Fruit fly (Drosophila melanogaster) whole organism, embryonic: ENCODE data around the gene Idua.
A peak's percentile ranks its signal among the peaks of the same experiment; 100 is the strongest.

Experiments
- Ada2b ChIP-seq: fragments of 200-800 bp; sonication (Bioruptor generic); IDR thresholded peaks from 2 replicates; pipeline ENCODE4 v1.3.6; 2022; ENCODE audit warnings: missing biosample characterization, missing genetic modification characterization
- CG10321 ChIP-seq: fragments of 200-800 bp; sonication (Bioruptor generic); IDR thresholded peaks from 2 replicates; pipeline ENCODE4 v1.3.6; 2022; ENCODE audit warnings: missing biosample characterization, missing genetic modification characterization
- CG11093 ChIP-seq: fragments of 200-800 bp; sonication (Bioruptor generic); IDR thresholded peaks from 3 replicates; pipeline ENCODE4 v1.3.6; 2022; ENCODE audit warnings: missing biosample characterization, missing genetic modification characterization
- CG14860 ChIP-seq: fragments of 200-800 bp; sonication (Bioruptor generic); IDR thresholded peaks from 3 replicates; pipeline ENCODE4 v1.3.6; 2022; ENCODE audit warnings: missing biosample characterization, missing genetic modification characterization; ENCODE audit not compliant: partially characterized antibody
- CG15601 ChIP-seq: fragments of 200-800 bp; sonication (Bioruptor generic); optimal IDR thresholded peaks from 3 replicates; lab custom pipeline; 2019; ENCODE audit warnings: missing biosample characterization, mild to moderate bottlenecking, missing genetic modification characterization, moderate library complexity
- CG2678 ChIP-seq: fragments of 200-800 bp; sonication (Bioruptor generic); optimal IDR thresholded peaks from 3 replicates; lab custom pipeline; 2019; ENCODE audit warnings: missing biosample characterization, mild to moderate bottlenecking, missing genetic modification characterization, moderate library complexity
- CG32772 ChIP-seq: fragments of 200-800 bp; sonication (Bioruptor generic); IDR thresholded peaks from 2 replicates; pipeline ENCODE4 v1.3.6; 2022; ENCODE audit warnings: missing biosample characterization, missing genetic modification characterization
- CG34224 ChIP-seq: fragments of 200-800 bp; sonication (Bioruptor generic); IDR thresholded peaks from 3 replicates; pipeline ENCODE4 v1.3.6; 2022; ENCODE audit warnings: missing biosample characterization, missing genetic modification characterization; ENCODE audit not compliant: partially characterized antibody
- CG34422 ChIP-seq: fragments of 200-800 bp; sonication (Bioruptor generic); IDR thresholded peaks from 3 replicates; pipeline ENCODE4 v1.3.6; 2022; ENCODE audit warnings: missing biosample characterization, missing genetic modification characterization
- CG4328 ChIP-seq: fragments of 200-800 bp; sonication (Bioruptor generic); optimal IDR thresholded peaks from 3 replicates; lab custom pipeline; 2017; ENCODE audit warnings: missing biosample characterization, missing genetic modification reagents, missing genetic modification characterization
- CG4404 ChIP-seq: fragments of 200-800 bp; sonication (Bioruptor generic); IDR thresholded peaks from 2 replicates; pipeline ENCODE4 v1.3.6; 2022; ENCODE audit warnings: missing biosample characterization, missing genetic modification characterization
- CG4820 ChIP-seq: fragments of 200-800 bp; sonication (Bioruptor generic); optimal IDR thresholded peaks from 3 replicates; lab custom pipeline; 2016; ENCODE audit warnings: missing biosample characterization, missing genetic modification characterization
- CG5953 ChIP-seq: fragments of 200-800 bp; sonication (Bioruptor generic); IDR thresholded peaks from 2 replicates; pipeline ENCODE4 v1.3.6; 2022; ENCODE audit warnings: missing biosample characterization, missing genetic modification characterization
- CG6272 ChIP-seq: fragments of 200-800 bp; sonication (Bioruptor generic); IDR thresholded peaks from 2 replicates; pipeline ENCODE4 v1.3.6; 2022; ENCODE audit warnings: missing biosample characterization, missing genetic modification characterization
- CG7963 ChIP-seq: fragments of 200-800 bp; sonication (Bioruptor generic); IDR thresholded peaks from 3 replicates; pipeline ENCODE4 v1.3.6; 2022; ENCODE audit warnings: missing biosample characterization, missing genetic modification characterization; ENCODE audit not compliant: partially characterized antibody
- CG8281 ChIP-seq: fragments of 200-800 bp; sonication (Bioruptor generic); optimal IDR thresholded peaks from 2 replicates; lab custom pipeline; 2018; ENCODE audit warnings: missing biosample characterization, mild to moderate bottlenecking, missing genetic modification characterization, moderate library complexity
- CHES-1-like ChIP-seq: fragments of 200-800 bp; sonication (Bioruptor generic); optimal IDR thresholded peaks from 2 replicates; lab custom pipeline; 2016; ENCODE audit warnings: missing biosample characterization, missing genetic modification characterization
- CoRest ChIP-seq: fragments of 200-800 bp; sonication (Bioruptor generic); optimal IDR thresholded peaks from 3 replicates; lab custom pipeline; 2018; ENCODE audit warnings: missing biosample characterization, mild to moderate bottlenecking, missing genetic modification characterization, moderate library complexity
- Dad ChIP-seq: fragments of 200-800 bp; sonication (Bioruptor generic); optimal IDR thresholded peaks from 3 replicates; lab custom pipeline; 2016; ENCODE audit warnings: missing biosample characterization, missing genetic modification characterization
- Dfd ChIP-seq, 2 experiments: fragments of >200 bp; optimal IDR thresholded peaks; 2 replicates each; lab custom pipeline; 2017; ENCODE audit warnings: missing biosample characterization in 2 of 2, missing genetic modification characterization in 2 of 2
- Dp ChIP-seq: fragments of 200-800 bp; sonication (Bioruptor generic); optimal IDR thresholded peaks from 2 replicates; lab custom pipeline; 2018; ENCODE audit warnings: missing biosample characterization, mild to moderate bottlenecking, missing genetic modification characterization, moderate library complexity
- E2f2 ChIP-seq: fragments of 200-800 bp; sonication (Bioruptor generic); IDR thresholded peaks from 2 replicates; pipeline ENCODE4 v1.3.6; 2022; ENCODE audit warnings: missing biosample characterization, missing genetic modification characterization
- Ets97D ChIP-seq: fragments of 200-800 bp; sonication (Bioruptor generic); optimal IDR thresholded peaks from 3 replicates; lab custom pipeline; 2016; ENCODE audit warnings: missing biosample characterization, missing genetic modification characterization
- H2.0 ChIP-seq: fragments of 200-800 bp; sonication (Bioruptor generic); IDR thresholded peaks from 2 replicates; pipeline ENCODE4 v1.3.6; 2022; ENCODE audit warnings: missing biosample characterization, missing genetic modification characterization
- HHEX ChIP-seq: fragments of 200-800 bp; sonication (Bioruptor generic); optimal IDR thresholded peaks from 3 replicates; lab custom pipeline; 2017; ENCODE audit warnings: missing biosample characterization, mild to moderate bottlenecking, missing genetic modification characterization, missing genetic modification reagents
- HLHmδ ChIP-seq: fragments of 200-800 bp; sonication (Bioruptor generic); optimal IDR thresholded peaks from 2 replicates; lab custom pipeline; 2018; ENCODE audit warnings: missing biosample characterization, mild to moderate bottlenecking, missing genetic modification characterization, moderate library complexity
- Hmx ChIP-seq: fragments of 200-800 bp; sonication (Bioruptor generic); optimal IDR thresholded peaks from 2 replicates; lab custom pipeline; 2016; ENCODE audit warnings: missing biosample characterization, missing genetic modification characterization
- Hr3 ChIP-seq: fragments of 200-800 bp; sonication (Bioruptor generic); optimal IDR thresholded peaks from 3 replicates; lab custom pipeline; 2016; ENCODE audit warnings: missing biosample characterization, missing genetic modification characterization
- Kr ChIP-seq: fragments of 200-800 bp; sonication (Bioruptor generic); optimal IDR thresholded peaks from 2 replicates; lab custom pipeline; 2017; ENCODE audit warnings: missing biosample characterization, mild to moderate bottlenecking, missing genetic modification characterization
- Mad ChIP-seq: fragments of 200-800 bp; sonication (Bioruptor generic); optimal IDR thresholded peaks from 2 replicates; lab custom pipeline; 2016; ENCODE audit warnings: missing biosample characterization, missing genetic modification characterization
- NC2β ChIP-seq: fragments of 200-800 bp; sonication (Bioruptor generic); optimal IDR thresholded peaks from 2 replicates; lab custom pipeline; 2016; ENCODE audit warnings: missing biosample characterization, missing genetic modification characterization
- Poxn ChIP-seq: fragments of 200-800 bp; sonication (Bioruptor generic); IDR thresholded peaks from 2 replicates; pipeline ENCODE4 v1.3.6; 2022; ENCODE audit warnings: missing biosample characterization, missing genetic modification characterization
- Ptx1 ChIP-seq: fragments of 200-800 bp; sonication (Bioruptor generic); IDR thresholded peaks from 2 replicates; pipeline ENCODE4 v1.3.6; 2022; ENCODE audit warnings: missing biosample characterization, missing genetic modification characterization
- Sox102F ChIP-seq: fragments of 200-800 bp; sonication (Bioruptor generic); optimal IDR thresholded peaks from 2 replicates; lab custom pipeline; 2018; ENCODE audit warnings: missing biosample characterization, mild to moderate bottlenecking, missing genetic modification characterization, moderate library complexity
- ase ChIP-seq: fragments of 200-800 bp; sonication (Bioruptor generic); IDR thresholded peaks from 3 replicates; pipeline ENCODE4 v1.3.6; 2022; ENCODE audit warnings: missing biosample characterization, missing genetic modification characterization
- ato ChIP-seq: fragments of 200-800 bp; sonication (Bioruptor generic); IDR thresholded peaks from 2 replicates; pipeline ENCODE4 v1.3.6; 2022; ENCODE audit warnings: missing biosample characterization, missing genetic modification characterization; ENCODE audit not compliant: partially characterized antibody
- cad ChIP-seq: fragments of >200 bp; optimal IDR thresholded peaks from 2 replicates; lab custom pipeline; 2017; ENCODE audit warnings: missing biosample characterization, missing genetic modification characterization
- crol ChIP-seq: fragments of 200-800 bp; sonication (Bioruptor generic); IDR thresholded peaks from 2 replicates; pipeline ENCODE4 v1.3.6; 2022; ENCODE audit warnings: missing biosample characterization, missing genetic modification characterization
- esg ChIP-seq: fragments of 200-800 bp; sonication (Bioruptor generic); conservative IDR thresholded peaks from 2 replicates; pipeline ENCODE4 v1.3.6; 2022; ENCODE audit warnings: missing biosample characterization, missing genetic modification characterization
- gem ChIP-seq: fragments of 200-800 bp; sonication (Bioruptor generic); optimal IDR thresholded peaks from 2 replicates; lab custom pipeline; 2019; ENCODE audit warnings: missing biosample characterization, mild to moderate bottlenecking, missing genetic modification characterization, moderate library complexity
- ham ChIP-seq: fragments of 200-800 bp; sonication (Bioruptor generic); IDR thresholded peaks from 2 replicates; pipeline ENCODE4 v1.3.6; 2022; ENCODE audit warnings: missing biosample characterization, missing genetic modification characterization
- inv ChIP-seq: fragments of 200-800 bp; sonication (Bioruptor generic); IDR thresholded peaks from 2 replicates; pipeline ENCODE4 v1.3.6; 2022; ENCODE audit warnings: missing biosample characterization, missing genetic modification characterization; ENCODE audit not compliant: partially characterized antibody
- ken ChIP-seq: fragments of 200-800 bp; sonication (Bioruptor generic); IDR thresholded peaks from 3 replicates; pipeline ENCODE4 v1.3.6; 2022; ENCODE audit warnings: missing biosample characterization, missing genetic modification characterization
- nerfin-2 ChIP-seq: fragments of 200-800 bp; sonication (Bioruptor generic); IDR thresholded peaks from 2 replicates; pipeline ENCODE4 v1.3.6; 2022; ENCODE audit warnings: missing biosample characterization, missing genetic modification characterization; ENCODE audit not compliant: partially characterized antibody
- oc ChIP-seq: fragments of 200-800 bp; sonication (Bioruptor generic); optimal IDR thresholded peaks from 2 replicates; lab custom pipeline; 2018; ENCODE audit warnings: missing biosample characterization, mild to moderate bottlenecking, missing genetic modification characterization, moderate library complexity
- pho ChIP-seq: fragments of 200-800 bp; sonication (Bioruptor generic); optimal IDR thresholded peaks from 2 replicates; lab custom pipeline; 2016; ENCODE audit warnings: missing biosample characterization, missing genetic modification characterization
- pum ChIP-seq: fragments of 200-800 bp; sonication (Bioruptor generic); optimal IDR thresholded peaks from 2 replicates; lab custom pipeline; 2016; ENCODE audit warnings: missing biosample characterization, missing genetic modification characterization
- tgo ChIP-seq: fragments of 200-800 bp; sonication (Bioruptor generic); IDR thresholded peaks from 3 replicates; pipeline ENCODE4 v1.3.6; 2022; ENCODE audit warnings: missing biosample characterization, missing genetic modification characterization
- trem ChIP-seq: fragments of 200-800 bp; optimal IDR thresholded peaks from 3 replicates; lab custom pipeline; 2019; ENCODE audit warnings: missing biosample characterization, mild to moderate bottlenecking, missing genetic modification characterization, moderate library complexity
- unc-4 ChIP-seq: fragments of 200-800 bp; sonication (Bioruptor generic); IDR thresholded peaks from 2 replicates; pipeline ENCODE4 v1.3.6; 2022; ENCODE audit warnings: missing biosample characterization, missing genetic modification characterization; ENCODE audit not compliant: partially characterized antibody
- wek ChIP-seq: fragments of 200-800 bp; sonication (Bioruptor generic); optimal IDR thresholded peaks from 3 replicates; lab custom pipeline; 2018; ENCODE audit warnings: missing biosample characterization, mild to moderate bottlenecking, missing genetic modification characterization, moderate library complexity
- yki ChIP-seq: fragments of >200 bp; optimal IDR thresholded peaks from 3 replicates; lab custom pipeline; 2018

Idua gene

dm6 chr2L:11119966-11120517 lies 7.2 kb upstream of the Idua start, which contains the start of gene CG6230 (continued):
- no peak for TF ChIP-seq Hmx (GFP tag; lab: Kevin White, UChicago)
- TF ChIP-seq yki, result no peak
- TF ChIP-seq cad (GFP tag; lab: Kevin White, UChicago), result no peak
- peak; percentile 24 for TF ChIP-seq trem (tag; lab: Kevin White, UChicago)
- TF ChIP-seq HLHmδ, result no peak
- TF ChIP-seq Ada2b (GFP tag; lab: Robert Waterston, UW), result no peak
- no peak for TF ChIP-seq Kr (GFP tag; lab: Kevin White, UChicago)
- no peak for TF ChIP-seq CG6272 (GFP tag; lab: Robert Waterston, UW)
- TF ChIP-seq Dad, result no peak
- TF ChIP-seq gem (tag; lab: Kevin White, UChicago), result no peak
- no peak for TF ChIP-seq Mad (GFP tag; lab: Kevin White, UChicago)
- no peak for TF ChIP-seq H2.0
- no peak for TF ChIP-seq HHEX (GFP tag; lab: Kevin White, UChicago)
- TF ChIP-seq CG15601 (tag; lab: Kevin White, UChicago), result no peak
- TF ChIP-seq CG2678 (tag; lab: Kevin White, UChicago), result no peak
- peak; percentile 11; the same call in 1 of the 3 replicates for TF ChIP-seq CG7963 (GFP tag; lab: Robert Waterston, UW)
- TF ChIP-seq CG14860 (GFP tag; lab: Robert Waterston, UW), result peak; percentile 26; the same call in 1 of the 3 replicates
- TF ChIP-seq ken, result no peak
- no peak for TF ChIP-seq Sox102F (GFP tag; lab: Kevin White, UChicago)
- TF ChIP-seq ase, result no peak
- TF ChIP-seq CG10321, result no peak
- TF ChIP-seq Ets97D, result no peak
- no peak for TF ChIP-seq CG11093 (GFP tag; lab: Robert Waterston, UW)
- no peak for TF ChIP-seq oc (tag; lab: Kevin White, UChicago)
- TF ChIP-seq NC2β (GFP tag; lab: Kevin White, UChicago), result no peak
- peak; percentile 70 for TF ChIP-seq nerfin-2 (GFP tag; lab: Robert Waterston, UW)
- no peak for TF ChIP-seq Poxn
- TF ChIP-seq CG4404 (GFP tag; lab: Robert Waterston, UW), result no peak
- peak; percentile 84 for TF ChIP-seq Dp (GFP tag; lab: Kevin White, UChicago)
- peak; percentile 68 for TF ChIP-seq unc-4 (GFP tag; lab: Robert Waterston, UW)
- TF ChIP-seq CG8281, result no peak
- no peak for TF ChIP-seq esg
- no peak for TF ChIP-seq tgo (GFP tag; lab: Robert Waterston, UW)
- TF ChIP-seq wek (GFP tag; lab: Kevin White, UChicago), result no peak
- TF ChIP-seq pum (GFP tag; lab: Kevin White, UChicago), result no peak
- no peak for TF ChIP-seq CoRest
- no peak for TF ChIP-seq pho (GFP tag; lab: Kevin White, UChicago)
- TF ChIP-seq CG4820, result no peak
- peak; percentile 90 for TF ChIP-seq E2f2 (GFP tag; lab: Robert Waterston, UW)
- no peak for TF ChIP-seq ham (GFP tag; lab: Robert Waterston, UW)
- no peak for TF ChIP-seq CG5953 (GFP tag; lab: Robert Waterston, UW)
- 0 out of 2 replicates have a peak, but pooled peaks have one; percentile 34 for TF ChIP-seq inv
- no peak for TF ChIP-seq Ptx1 (GFP tag; lab: Robert Waterston, UW)
- no peak for TF ChIP-seq Dfd (GFP tag; optimal IDR thresholded peaks at IDR 0.05; lab: Kevin White, UChicago)
- peak; percentile 64 for TF ChIP-seq ato
- no peak for TF ChIP-seq CG4328 (GFP tag; lab: Kevin White, UChicago)
- no peak for TF ChIP-seq CHES-1-like (GFP tag; lab: Kevin White, UChicago)
- TF ChIP-seq CG34224 (GFP tag; lab: Robert Waterston, UW), result peak; percentile 73
- no peak for TF ChIP-seq Hr3 (GFP tag; lab: Kevin White, UChicago)
- TF ChIP-seq CG32772 (GFP tag; lab: Robert Waterston, UW), result no peak
- no peak for TF ChIP-seq crol
- no peak for TF ChIP-seq CG34422 (GFP tag; lab: Robert Waterston, UW)
